Fruit fly (Drosophila melanogaster): ENCODE results near the gene Tsp.

The Tsp gene

DNA sequence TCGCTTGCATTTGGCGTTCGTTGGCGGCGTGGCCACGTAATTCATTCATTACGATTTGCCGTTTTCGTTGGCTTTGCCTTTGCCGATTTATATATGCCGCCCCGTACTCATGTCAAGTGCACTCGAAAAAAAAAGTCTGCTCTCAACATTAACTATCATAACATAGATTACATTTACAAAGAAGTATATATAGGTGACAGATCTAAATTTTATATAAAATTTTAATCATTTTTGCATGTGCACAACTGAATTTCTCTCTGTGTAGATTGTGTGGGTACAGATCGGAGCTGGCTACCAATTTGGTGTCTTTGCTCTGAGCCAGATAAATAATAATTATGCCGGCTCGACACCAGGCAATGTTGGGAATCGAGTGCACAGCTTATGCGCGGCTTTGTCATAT lies 10.5 kb downstream of the Tsp start (continued):
- TF ChIP-seq CG13424 (tag; optimal IDR thresholded peaks at IDR 0.05), result peak; percentile 35
- peak; percentile 34 for TF ChIP-seq CG12219 (GFP tag; optimal IDR thresholded peaks at IDR 0.05)
- TF ChIP-seq Gsc (GFP tag; IDR thresholded peaks at IDR 0.05), result no peak
- peak; percentile 29 for TF ChIP-seq fd96Cb (tag; optimal IDR thresholded peaks at IDR 0.05)
- peak; percentile 21 for TF ChIP-seq CG12236 (GFP tag; optimal IDR thresholded peaks at IDR 0.05)
- TF ChIP-seq CG4360 (GFP tag; IDR thresholded peaks at IDR 0.05), result no peak
- no peak for TF ChIP-seq repo (GFP tag; optimal IDR thresholded peaks at IDR 0.05)
- peak; percentile 24 for TF ChIP-seq oc (tag; optimal IDR thresholded peaks at IDR 0.05)
- peak; percentile 61 for TF ChIP-seq CG2712 (tag; optimal IDR thresholded peaks at IDR 0.05)
- no peak for TF ChIP-seq chinmo (GFP tag; IDR thresholded peaks at IDR 0.05; ENCODE audit: partially characterized antibody)
- TF ChIP-seq CG5180 (GFP tag; optimal IDR thresholded peaks at IDR 0.05), result no peak
- no peak for TF ChIP-seq MESR4 (GFP tag; optimal IDR thresholded peaks at IDR 0.05)
- TF ChIP-seq CG7987 (GFP tag; optimal IDR thresholded peaks at IDR 0.05), result no peak
- no peak for TF ChIP-seq p53 (GFP tag; optimal IDR thresholded peaks at IDR 0.05)
- no peak for TF ChIP-seq Hand (GFP tag; optimal IDR thresholded peaks at IDR 0.05)
- no peak for TF ChIP-seq Deaf1 (tag; optimal IDR thresholded peaks at IDR 0.05)
- no peak for TF ChIP-seq CG9215 (GFP tag; IDR thresholded peaks at IDR 0.05)
- TF ChIP-seq tio (GFP tag; optimal IDR thresholded peaks at IDR 0.05), result peak; percentile 2
- TF ChIP-seq lmd (GFP tag; IDR thresholded peaks at IDR 0.05), result peak; percentile 41; the same call in 1 of the 2 replicates
- TF ChIP-seq Optix (GFP tag; IDR thresholded peaks at IDR 0.05), result no peak
- TF ChIP-seq zen2 (GFP tag; IDR thresholded peaks at IDR 0.05; ENCODE audit: partially characterized antibody), result no peak
- no peak for TF ChIP-seq CG11560 (tag; IDR thresholded peaks at IDR 0.05)
- TF ChIP-seq maf-S (GFP tag; optimal IDR thresholded peaks at IDR 0.05), result no peak
- no peak for TF ChIP-seq CTCF (GFP tag; optimal IDR thresholded peaks at IDR 0.05)
- no peak for TF ChIP-seq pan (optimal IDR thresholded peaks at IDR 0.05)
- TF ChIP-seq pan (GFP tag; optimal IDR thresholded peaks at IDR 0.05 in 1 of 2, IDR thresholded peaks at IDR 0.05 in 1 of 2), result peak in 1 of 2 experiments; percentile 78
- TF ChIP-seq CG8388 (GFP tag; optimal IDR thresholded peaks at IDR 0.05), result peak; percentile 29
- TF ChIP-seq Hr78 (GFP tag; optimal IDR thresholded peaks at IDR 0.05), result no peak
- peak; percentile 59; the same call in 1 of the 2 replicates for TF ChIP-seq CG8765 (GFP tag; IDR thresholded peaks at IDR 0.05)
- TF ChIP-seq Vsx1 (GFP tag; optimal IDR thresholded peaks at IDR 0.05), result no peak
- TF ChIP-seq B-H1 (GFP tag; IDR thresholded peaks at IDR 0.05), result peak; percentile 46; the same call in 1 of the 3 replicates
- 0 out of 2 replicates have a peak, but pooled peaks have one; percentile 34 for TF ChIP-seq CG11247 (GFP tag; IDR thresholded peaks at IDR 0.05)
- peak; percentile 46 for TF ChIP-seq CG17829 (tag; optimal IDR thresholded peaks at IDR 0.05)
- TF ChIP-seq zen (tag; optimal IDR thresholded peaks at IDR 0.05), result peak; percentile 68
- TF ChIP-seq HmgD (GFP tag; optimal IDR thresholded peaks at IDR 0.05), result no peak
- no peak for TF ChIP-seq CG10565 (GFP tag; optimal IDR thresholded peaks at IDR 0.05)
- TF ChIP-seq CG10431 (GFP tag; optimal IDR thresholded peaks at IDR 0.05), result no peak
- no peak for TF ChIP-seq Sry-δ (GFP tag; optimal IDR thresholded peaks at IDR 0.05)
- TF ChIP-seq CG10979 (tag; optimal IDR thresholded peaks at IDR 0.05), result peak; percentile 45
- TF ChIP-seq vvl (GFP tag; IDR thresholded peaks at IDR 0.05), result peak; percentile 81
- no peak for TF ChIP-seq gt (GFP tag; IDR thresholded peaks at IDR 0.05)
- no peak for TF ChIP-seq Sry-β (GFP tag; optimal IDR thresholded peaks at IDR 0.05)
- TF ChIP-seq CG6654 (GFP tag; optimal IDR thresholded peaks at IDR 0.05), result no peak
- no peak for TF ChIP-seq Dref (GFP tag; IDR thresholded peaks at IDR 0.05)
- no peak for TF ChIP-seq cato (GFP tag; optimal IDR thresholded peaks at IDR 0.05; ENCODE audit: borderline replicate concordance)
- no peak for TF ChIP-seq CG1647 (GFP tag; optimal IDR thresholded peaks at IDR 0.05)
- TF ChIP-seq CG30020 (tag; optimal IDR thresholded peaks at IDR 0.05), result no peak
- TF ChIP-seq CG32772 (GFP tag; IDR thresholded peaks at IDR 0.05), result peak; percentile 27; the same call in 1 of the 2 replicates
- TF ChIP-seq zf30C (GFP tag; optimal IDR thresholded peaks at IDR 0.05), result no peak
- peak; percentile 5 for TF ChIP-seq CG15696 (tag; optimal IDR thresholded peaks at IDR 0.05)
- TF ChIP-seq CG9797 (GFP tag; optimal IDR thresholded peaks at IDR 0.05), result no peak
- no peak for TF ChIP-seq gce (GFP tag; IDR thresholded peaks at IDR 0.05)
